Fruit fly (Drosophila melanogaster) whole organism, prepupa: Measurements from ENCODE around the gene Cpr65Av.

Experiments used
- Blimp-1 ChIP-seq: fragments of 200-800 bp; sonication (Bioruptor generic); optimal IDR thresholded peaks from 3 replicates; lab custom pipeline; 2017; ENCODE audit warnings: missing biosample characterization, missing genetic modification characterization, mild to moderate bottlenecking, moderate library complexity, missing genetic modification reagents
- CG10669 ChIP-seq: fragments of 200-800 bp; sonication (Bioruptor generic); optimal IDR thresholded peaks from 3 replicates; lab custom pipeline; 2018; ENCODE audit warnings: missing biosample characterization, mild to moderate bottlenecking, missing genetic modification characterization, moderate library complexity
- CG11294 ChIP-seq: fragments of 200-800 bp; sonication (Bioruptor generic); IDR thresholded peaks from 2 replicates; pipeline ENCODE4 v1.3.6; 2022; ENCODE audit warnings: missing biosample characterization, missing genetic modification characterization
- CG11902 ChIP-seq: fragments of 200-800 bp; sonication (Bioruptor generic); optimal IDR thresholded peaks from 3 replicates; lab custom pipeline; 2016; ENCODE audit warnings: missing biosample characterization, missing genetic modification characterization
- CG15336 ChIP-seq: fragments of 200-800 bp; sonication (Bioruptor generic); IDR thresholded peaks from 2 replicates; pipeline ENCODE4 v1.3.6; 2022; ENCODE audit warnings: missing biosample characterization, missing genetic modification characterization
- CG32006 ChIP-seq: fragments of 200-800 bp; sonication (Bioruptor generic); optimal IDR thresholded peaks from 3 replicates; lab custom pipeline; 2017; ENCODE audit warnings: missing biosample characterization, mild to moderate bottlenecking, missing genetic modification characterization
- CG34406 ChIP-seq: fragments of 200-800 bp; sonication (Bioruptor generic); optimal IDR thresholded peaks from 3 replicates; lab custom pipeline; 2016; ENCODE audit warnings: missing biosample characterization, missing genetic modification characterization
- CG3919 ChIP-seq: fragments of 200-800 bp; sonication (Bioruptor generic); optimal IDR thresholded peaks from 3 replicates; lab custom pipeline; 2016; ENCODE audit warnings: missing biosample characterization, missing genetic modification characterization
- CG4318 ChIP-seq: fragments of 200-800 bp; sonication (Bioruptor generic); optimal IDR thresholded peaks from 3 replicates; lab custom pipeline; 2017; ENCODE audit warnings: missing biosample characterization, mild to moderate bottlenecking, missing genetic modification characterization
- CG6276 ChIP-seq: fragments of 200-800 bp; sonication (Bioruptor generic); optimal IDR thresholded peaks from 2 replicates; lab custom pipeline; 2017; ENCODE audit warnings: missing biosample characterization, mild to moderate bottlenecking, missing genetic modification characterization
- CG6792 ChIP-seq: fragments of 200-800 bp; sonication (Bioruptor generic); optimal IDR thresholded peaks from 3 replicates; lab custom pipeline; 2016; ENCODE audit warnings: missing biosample characterization, missing genetic modification characterization
- CG6808 ChIP-seq: fragments of 200-800 bp; sonication (Bioruptor generic); optimal IDR thresholded peaks from 3 replicates; lab custom pipeline; 2017; ENCODE audit warnings: missing biosample characterization, missing genetic modification characterization, mild to moderate bottlenecking, moderate library complexity, missing genetic modification reagents
- CG7368 ChIP-seq: fragments of 200-800 bp; sonication (Bioruptor generic); optimal IDR thresholded peaks from 3 replicates; lab custom pipeline; 2016; ENCODE audit warnings: missing biosample characterization, missing genetic modification characterization
- CG8119 ChIP-seq: fragments of 200-800 bp; sonication (Bioruptor generic); IDR thresholded peaks from 3 replicates; pipeline ENCODE4 v1.3.6; 2022; ENCODE audit warnings: missing biosample characterization, missing genetic modification characterization
- Eip78C ChIP-seq: fragments of 200-800 bp; sonication (Bioruptor generic); peaks from one replicate; lab custom pipeline; 2016; ENCODE audit warnings: missing biosample characterization, missing genetic modification characterization
- Ets21C ChIP-seq: fragments of 200-800 bp; sonication (Bioruptor generic); optimal IDR thresholded peaks from 3 replicates; lab custom pipeline; 2016; ENCODE audit warnings: missing biosample characterization, missing genetic modification characterization
- Gug ChIP-seq: fragments of 200-800 bp; sonication (Bioruptor generic); IDR thresholded peaks from 2 replicates; pipeline ENCODE4 v1.3.6; 2022; ENCODE audit warnings: missing biosample characterization, missing genetic modification characterization
- Hr38 ChIP-seq: sonication (Bioruptor generic); optimal IDR thresholded peaks from 2 replicates; lab custom pipeline; 2016; ENCODE audit warnings: missing biosample characterization, missing genetic modification characterization
- Hr4 ChIP-seq: fragments of 200-800 bp; sonication (Bioruptor generic); optimal IDR thresholded peaks from 3 replicates; lab custom pipeline; 2016; ENCODE audit warnings: missing biosample characterization, missing genetic modification characterization
- Lpt ChIP-seq: fragments of 200-800 bp; sonication (Bioruptor generic); optimal IDR thresholded peaks from 3 replicates; lab custom pipeline; 2016; ENCODE audit warnings: missing biosample characterization, missing genetic modification characterization
- Met ChIP-seq: fragments of 200-800 bp; sonication (Bioruptor generic); optimal IDR thresholded peaks from 3 replicates; lab custom pipeline; 2016; ENCODE audit warnings: missing biosample characterization, missing genetic modification characterization
- Smox ChIP-seq: fragments of 200-800 bp; sonication (Bioruptor generic); optimal IDR thresholded peaks from 3 replicates; lab custom pipeline; 2016; ENCODE audit warnings: missing biosample characterization, missing genetic modification characterization
- Sox102F ChIP-seq: fragments of 200-800 bp; sonication (Bioruptor generic); optimal IDR thresholded peaks from 2 replicates; lab custom pipeline; 2016; ENCODE audit warnings: missing biosample characterization, mild to moderate bottlenecking, missing genetic modification characterization
- Sox15 ChIP-seq: fragments of 200-800 bp; sonication (Bioruptor generic); optimal IDR thresholded peaks from 3 replicates; lab custom pipeline; 2016; ENCODE audit warnings: missing biosample characterization, missing genetic modification characterization
- achi ChIP-seq: fragments of 200-800 bp; sonication (Bioruptor generic); optimal IDR thresholded peaks from 3 replicates; lab custom pipeline; 2016; ENCODE audit warnings: missing biosample characterization, missing genetic modification characterization
- cyc ChIP-seq: fragments of 200-800 bp; sonication (Bioruptor generic); optimal IDR thresholded peaks from 3 replicates; lab custom pipeline; 2016; ENCODE audit warnings: missing biosample characterization, missing genetic modification characterization
- dsx ChIP-seq: fragments of 200-800 bp; optimal IDR thresholded peaks from 3 replicates; lab custom pipeline; 2019; ENCODE audit warnings: missing biosample characterization, mild to moderate bottlenecking, missing genetic modification characterization, moderate library complexity; ENCODE audit not compliant: poor library complexity, severe bottlenecking
- eg ChIP-seq: fragments of 200-800 bp; sonication (Bioruptor generic); IDR thresholded peaks from 3 replicates; pipeline ENCODE4 v1.3.6; 2022; ENCODE audit warnings: missing biosample characterization, missing genetic modification characterization
- esn ChIP-seq: fragments of 200-800 bp; sonication (Bioruptor generic); optimal IDR thresholded peaks from 2 replicates; lab custom pipeline; 2016; ENCODE audit warnings: missing biosample characterization, mild to moderate bottlenecking, missing genetic modification characterization, moderate library complexity
- fkh ChIP-seq: fragments of 200-800 bp; sonication (Bioruptor generic); optimal IDR thresholded peaks from 3 replicates; lab custom pipeline; 2017; ENCODE audit warnings: missing biosample characterization, mild to moderate bottlenecking, missing genetic modification characterization, moderate library complexity
- lz ChIP-seq: fragments of 200-800 bp; sonication (Bioruptor generic); optimal IDR thresholded peaks from 3 replicates; lab custom pipeline; 2016; ENCODE audit warnings: missing biosample characterization, missing genetic modification characterization
- net ChIP-seq: fragments of 200-800 bp; sonication (Bioruptor generic); optimal IDR thresholded peaks from 3 replicates; lab custom pipeline; 2016; ENCODE audit warnings: missing biosample characterization, missing genetic modification characterization
- salr ChIP-seq, 2 experiments: fragments of 200-800 bp; sonication (Bioruptor generic); optimal IDR thresholded peaks; 3 replicates each; lab custom pipeline; 2016 to 2018; ENCODE audit warnings: missing biosample characterization in 2 of 2, missing genetic modification characterization in 2 of 2, mild to moderate bottlenecking in 1 of 2
- spab ChIP-seq: fragments of 200-800 bp; sonication (Bioruptor generic); optimal IDR thresholded peaks from 2 replicates; lab custom pipeline; 2017; ENCODE audit warnings: missing biosample characterization, mild to moderate bottlenecking, missing genetic modification characterization, missing genetic modification reagents
- ss ChIP-seq, 2 experiments: fragments of 200-800 bp; sonication (Bioruptor generic); optimal IDR thresholded peaks; 2 replicates in 1 of 2; 3 replicates in 1 of 2; lab custom pipeline; 2017 to 2018; ENCODE audit warnings: mild to moderate bottlenecking in 2 of 2, missing biosample characterization in 2 of 2, missing genetic modification characterization in 2 of 2, moderate library complexity in 1 of 2
- svp ChIP-seq: fragments of 200-800 bp; sonication (Bioruptor generic); peaks from one replicate; lab custom pipeline; 2016; ENCODE audit warnings: missing biosample characterization, missing genetic modification characterization

Cpr65Av gene

DNA sequence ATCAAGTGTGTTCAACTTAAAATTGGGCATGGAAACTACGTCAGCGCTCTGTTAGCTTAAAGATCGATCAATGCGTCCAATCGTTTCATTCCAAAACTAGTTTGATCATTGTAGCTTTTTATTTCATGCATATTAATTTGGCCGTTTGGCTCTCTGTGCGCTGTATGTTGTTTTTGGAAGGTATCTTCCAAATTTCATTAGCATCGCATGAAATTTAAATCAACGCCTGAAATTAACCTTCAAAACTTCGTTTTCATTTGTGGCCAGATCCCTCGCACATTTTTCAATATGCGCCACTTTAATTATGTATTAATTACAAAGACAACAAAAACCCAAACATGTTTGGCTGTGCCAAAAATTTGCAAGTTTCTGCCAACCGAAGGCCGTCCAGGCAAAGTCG, 1.2 kb downstream of the Cpr65Av start:
- TF ChIP-seq CG6276 (GFP tag; lab: Kevin White, UChicago) (no peak), CG11902 (GFP tag; lab: Kevin White, UChicago) (no peak), achi (GFP tag; lab: Kevin White, UChicago) (no peak), fkh (GFP tag; lab: Kevin White, UChicago) (no peak), Gug (GFP tag; lab: Robert Waterston, UW) (no peak), CG34406 (no peak), Blimp-1 (no peak), net (no peak), Smox (GFP tag; lab: Kevin White, UChicago) (no peak), CG8119 (no peak), CG4318 (GFP tag; lab: Kevin White, UChicago) (no peak), dsx (GFP tag; lab: Kevin White, UChicago) (no peak)

DNA sequence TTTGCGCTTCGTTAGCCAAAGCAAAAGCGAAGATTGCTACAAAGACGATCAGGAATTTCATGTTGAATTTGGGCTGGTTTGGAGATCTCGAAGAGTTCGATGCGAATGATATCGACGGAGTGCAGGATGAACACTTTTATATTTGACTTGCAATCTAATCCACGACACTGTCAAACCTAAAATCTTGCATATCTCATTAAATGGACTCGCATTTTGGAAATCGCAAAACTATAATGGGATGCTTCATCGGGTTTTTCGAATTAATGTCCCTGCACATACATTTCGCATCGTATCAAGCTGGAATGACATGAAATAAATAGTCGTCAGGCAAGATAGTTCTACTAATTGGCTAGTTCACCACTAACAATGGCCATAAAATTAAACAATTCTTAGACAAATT, 1.8 kb downstream of the Cpr65Av start, which contains the start of gene Lcp65Ae:
Gene Lcp65Ae, minus strand, starts transcription at position 101 of the 400 bp plus-strand sequence.
- TF ChIP-seq cyc (GFP tag; lab: Kevin White, UChicago) = no peak
- no peak for TF ChIP-seq CG34406
- TF ChIP-seq CG15336 (GFP tag; lab: Robert Waterston, UW) = no peak
- no peak for TF ChIP-seq Smox (GFP tag; lab: Kevin White, UChicago)
- no peak for TF ChIP-seq Met (GFP tag; lab: Kevin White, UChicago)
- no peak for TF ChIP-seq CG10669 (GFP tag; lab: Kevin White, UChicago)
- TF ChIP-seq Sox15 (GFP tag; lab: Kevin White, UChicago) = no peak
- no peak for TF ChIP-seq Hr38 (GFP tag; lab: Kevin White, UChicago)

DNA sequence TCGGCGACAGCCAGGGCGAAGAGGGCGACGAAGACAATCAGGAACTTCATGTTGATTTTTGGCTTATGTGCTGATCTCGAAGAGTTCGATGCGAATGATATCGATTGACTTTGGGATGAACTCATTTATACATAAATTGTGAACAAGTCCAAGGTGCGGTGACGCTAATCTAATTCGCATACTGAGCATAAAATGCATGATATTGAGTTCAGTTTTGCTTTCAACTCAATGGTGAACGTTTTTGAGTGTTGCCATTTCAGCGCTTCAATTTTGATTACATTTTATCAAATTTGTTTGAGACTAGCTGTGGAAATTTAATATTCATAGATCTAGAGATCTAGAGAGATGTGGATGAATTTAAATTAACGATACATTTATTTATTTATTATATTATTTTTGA, 3.1 kb downstream of the Cpr65Av start, which contains the start of gene Lcp65Af:
Gene Lcp65Af, minus strand, starts transcription at position 101 of the 400 bp plus-strand sequence.
- TF ChIP-seq Blimp-1 = no peak
- no peak for TF ChIP-seq Hr38 (GFP tag; lab: Kevin White, UChicago)
- no peak for TF ChIP-seq Ets21C (GFP tag; lab: Kevin White, UChicago)
- TF ChIP-seq lz = no peak
- TF ChIP-seq Lpt (GFP tag; lab: Kevin White, UChicago) = no peak
- TF ChIP-seq salr (GFP tag; optimal IDR thresholded peaks at IDR 0.05; lab: Kevin White, UChicago) = no peak
- no peak for TF ChIP-seq Eip78C (GFP tag; lab: Kevin White, UChicago)
- no peak for TF ChIP-seq spab (GFP tag; lab: Kevin White, UChicago)
- no peak for TF ChIP-seq CG32006 (GFP tag; lab: Kevin White, UChicago)
- TF ChIP-seq esn (GFP tag; lab: Kevin White, UChicago) = no peak
- TF ChIP-seq svp (GFP tag; lab: Kevin White, UChicago) = no peak
- no peak for TF ChIP-seq Hr4 (GFP tag; lab: Kevin White, UChicago)
- TF ChIP-seq CG6792 = no peak
- no peak for TF ChIP-seq ss (GFP tag; optimal IDR thresholded peaks at IDR 0.05; lab: Kevin White, UChicago)

DNA sequence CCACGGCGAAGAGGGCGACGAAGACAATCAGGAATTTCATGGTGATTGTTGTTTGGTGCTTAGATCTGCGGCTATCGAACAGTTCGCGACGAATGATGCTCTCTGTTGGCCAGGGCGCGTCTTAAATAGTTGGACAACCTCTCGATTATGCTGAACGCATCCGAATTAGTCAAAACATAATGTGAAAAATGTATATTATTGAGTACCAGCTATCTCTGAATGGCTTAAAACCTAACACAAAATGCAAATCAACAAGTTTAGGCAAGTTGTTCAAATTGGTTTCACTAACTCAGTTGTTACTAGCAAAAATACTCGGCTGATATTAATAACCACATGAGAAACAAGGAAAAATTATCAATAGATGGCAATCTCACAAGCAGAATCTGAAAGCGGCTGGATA, 4.6 kb downstream of the Cpr65Av start, which contains the start of gene Lcp65Ag1:
Gene Lcp65Ag1, minus strand, starts transcription at position 101 of the 400 bp plus-strand sequence.
- TF ChIP-seq eg (GFP tag; lab: Robert Waterston, UW) (no peak), svp (GFP tag; lab: Kevin White, UChicago) (no peak), CG3919 (GFP tag; lab: Kevin White, UChicago) (no peak), CG4318 (GFP tag; lab: Kevin White, UChicago) (no peak), Sox102F (GFP tag; lab: Kevin White, UChicago) (no peak), CG7368 (GFP tag; lab: Kevin White, UChicago) (no peak), ss (GFP tag; optimal IDR thresholded peaks at IDR 0.05; lab: Kevin White, UChicago) (no peak), CG6808 (no peak), CG6792 (no peak), CG11294 (GFP tag; lab: Robert Waterston, UW) (no peak), Blimp-1 (no peak)
